Worm (Caenorhabditis elegans) whole organism, midembryonic: ENCODE results near the gene F58F9.8.

Experiments used
- klf-2 ChIP-seq: fragments of 200-800 bp; sonication (Bioruptor generic); conservative IDR thresholded peaks from 2 replicates; pipeline ENCODE4 v1.3.6; 2022; ENCODE audit warnings: missing genetic modification reagents, missing genetic modification characterization, missing compliant biosample characterization
- ref-1 ChIP-seq: fragments of 200-800 bp; sonication (Bioruptor generic); conservative IDR thresholded peaks from 2 replicates; pipeline ENCODE4 v1.3.6; 2022; ENCODE audit warnings: missing genetic modification reagents, missing genetic modification characterization, missing compliant biosample characterization

DNA sequence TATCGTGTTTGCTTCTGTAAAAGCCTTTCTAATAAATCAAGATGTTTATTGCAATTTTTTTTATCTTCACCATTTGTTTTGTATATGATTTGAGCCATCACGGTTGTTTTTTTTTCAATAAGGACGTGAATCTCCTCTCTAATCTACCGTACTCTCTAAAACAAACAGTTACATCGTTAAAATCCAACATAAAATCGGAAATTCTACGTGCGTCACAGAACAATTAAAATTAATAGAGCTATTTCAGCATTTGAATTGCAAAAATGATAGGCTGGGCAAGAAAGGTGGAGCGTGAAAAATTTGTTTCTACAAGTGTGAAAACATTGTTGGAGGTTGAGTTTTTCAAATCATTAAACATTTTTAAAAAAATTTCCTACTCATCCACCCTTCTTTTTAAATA is 24.6 kb upstream of the F58F9.8 start, which contains the start of gene C49A9.5:
- TF ChIP-seq ref-1 (GFP tag; lab: Robert Waterston, UW) (no peak), klf-2 (no peak)
